Fruit fly (Drosophila melanogaster) S2 (cell line): ENCODE measurements around the gene CG32365.

Experiments
- CG8478 ChIP-seq: fragments of >200 bp; optimal IDR thresholded peaks from 2 replicates; lab custom pipeline; 2018
- CTCF ChIP-seq, 2 experiments: fragments of >200 bp; optimal IDR thresholded peaks; 2 replicates each; lab custom pipeline; 2018

dm6 chr3L:7826727-7827126 is 42.1 kb upstream of the CG32365 start:
- no peak for TF ChIP-seq CTCF (optimal IDR thresholded peaks at IDR 0.05; lab: Kevin White, UChicago)
- TF ChIP-seq CG8478 = no peak
